Fruit fly (Drosophila melanogaster) whole organism, wandering third instar larva: Measurements from ENCODE around the gene ATPsynD.

ENCODE experiments used
- CrebA ChIP-seq: fragments of 200-800 bp; sonication (Bioruptor generic); optimal IDR thresholded peaks from 2 replicates; lab custom pipeline; 2016; ENCODE audit warnings: missing biosample characterization, mild to moderate bottlenecking, missing genetic modification characterization, borderline replicate concordance
- Dif ChIP-seq: fragments of 200-275, 200-300 bp; sonication (Bioruptor generic); optimal IDR thresholded peaks from 2 replicates; lab custom pipeline; 2018; ENCODE audit warnings: missing biosample characterization, missing genetic modification characterization; ENCODE audit not compliant: partially characterized antibody
- HLH106 ChIP-seq: fragments of 200-800 bp; optimal IDR thresholded peaks from 3 replicates; lab custom pipeline; 2019; ENCODE audit warnings: missing biosample characterization, mild to moderate bottlenecking, missing genetic modification characterization, moderate library complexity
- Hnf4 ChIP-seq: fragments of 200-800 bp; sonication (Bioruptor generic); optimal IDR thresholded peaks from 2 replicates; lab custom pipeline; 2016; ENCODE audit warnings: missing biosample characterization, mild to moderate bottlenecking, missing genetic modification characterization
- Hr78 ChIP-seq: fragments of >200 bp; optimal IDR thresholded peaks from 2 replicates; lab custom pipeline; 2017; ENCODE audit warnings: missing biosample characterization, missing genetic modification characterization
- Jra ChIP-seq: sonication (Bioruptor generic); optimal IDR thresholded peaks from 2 replicates; lab custom pipeline; 2016; ENCODE audit warnings: missing biosample characterization, missing genetic modification characterization
- Mio ChIP-seq: sonication (Bioruptor generic); optimal IDR thresholded peaks from 2 replicates; lab custom pipeline; 2016; ENCODE audit warnings: missing biosample characterization, missing genetic modification characterization
- N ChIP-seq: fragments of >200 bp; optimal IDR thresholded peaks from 2 replicates; lab custom pipeline; 2018; ENCODE audit warnings: missing biosample characterization, missing external identifiers, missing genetic modification characterization
- Rel ChIP-seq, 2 experiments: fragments of 200-800 bp; sonication (Bioruptor generic) in 1 of 2; optimal IDR thresholded peaks; 2 replicates in 1 of 2; 3 replicates in 1 of 2; lab custom pipeline; 2016 to 2019; ENCODE audit warnings: mild to moderate bottlenecking in 2 of 2, missing biosample characterization in 2 of 2, missing genetic modification characterization in 2 of 2, moderate library complexity in 1 of 2
- Sp1 ChIP-seq: fragments of 200-800 bp; sonication (Bioruptor generic); optimal IDR thresholded peaks from 3 replicates; lab custom pipeline; 2019; ENCODE audit warnings: missing biosample characterization, mild to moderate bottlenecking, missing genetic modification characterization, moderate library complexity
- Vsx2 ChIP-seq: fragments of 200-300, 225-300 bp; sonication (Bioruptor generic); optimal IDR thresholded peaks from 2 replicates; lab custom pipeline; 2018; ENCODE audit warnings: missing biosample characterization, missing genetic modification characterization; ENCODE audit not compliant: partially characterized antibody
- br ChIP-seq: fragments of 200-800 bp; sonication (Bioruptor generic); optimal IDR thresholded peaks from 2 replicates; lab custom pipeline; 2016; ENCODE audit warnings: missing biosample characterization, missing genetic modification characterization
- brk ChIP-seq: fragments of 200-800 bp; sonication (Bioruptor generic); optimal IDR thresholded peaks from 2 replicates; lab custom pipeline; 2016; ENCODE audit warnings: missing biosample characterization, mild to moderate bottlenecking, missing genetic modification characterization
- dsf ChIP-seq: sonication (Bioruptor generic); optimal IDR thresholded peaks from 2 replicates; lab custom pipeline; 2016; ENCODE audit warnings: missing biosample characterization, missing genetic modification characterization, borderline replicate concordance
- ey ChIP-seq: fragments of 200-800 bp; sonication (Bioruptor generic); optimal IDR thresholded peaks from 2 replicates; lab custom pipeline; 2016; ENCODE audit warnings: missing biosample characterization, missing genetic modification characterization
- foxo ChIP-seq, 2 experiments: fragments of 200-800 bp; sonication (Bioruptor generic); optimal IDR thresholded peaks; 2 replicates in 1 of 2; 3 replicates in 1 of 2; lab custom pipeline; 2016 to 2017; ENCODE audit warnings: missing biosample characterization in 2 of 2, missing genetic modification characterization in 2 of 2
- h ChIP-seq: fragments of 200-800 bp; sonication (Bioruptor generic); optimal IDR thresholded peaks from 3 replicates; lab custom pipeline; 2016; ENCODE audit warnings: missing biosample characterization, mild to moderate bottlenecking, missing genetic modification characterization
- jim ChIP-seq: fragments of 175-275, 200-325 bp; sonication (Bioruptor generic); optimal IDR thresholded peaks from 2 replicates; lab custom pipeline; 2016; ENCODE audit warnings: missing biosample characterization, mild to moderate bottlenecking, missing genetic modification characterization
- lola ChIP-seq: fragments of >200 bp; optimal IDR thresholded peaks from 2 replicates; lab custom pipeline; 2017; ENCODE audit warnings: missing biosample characterization, missing genetic modification characterization
- pan ChIP-seq: fragments of >200 bp; optimal IDR thresholded peaks from 2 replicates; lab custom pipeline; 2017
- psq ChIP-seq: fragments of 200-800 bp; sonication (Bioruptor generic); optimal IDR thresholded peaks from 3 replicates; lab custom pipeline; 2017; ENCODE audit warnings: missing biosample characterization, mild to moderate bottlenecking, missing genetic modification characterization, moderate library complexity
- rgr ChIP-seq: fragments of 200-800 bp; sonication (Bioruptor generic); optimal IDR thresholded peaks from 3 replicates; lab custom pipeline; 2016; ENCODE audit warnings: missing biosample characterization, mild to moderate bottlenecking, missing genetic modification characterization
- sage ChIP-seq: fragments of 200-800 bp; sonication (Bioruptor generic); optimal IDR thresholded peaks from 2 replicates; lab custom pipeline; 2016; ENCODE audit warnings: missing biosample characterization, mild to moderate bottlenecking, missing genetic modification characterization
- sv ChIP-seq: fragments of 200-800 bp; sonication (Bioruptor generic); optimal IDR thresholded peaks from 3 replicates; lab custom pipeline; 2016; ENCODE audit warnings: missing biosample characterization, missing genetic modification characterization
- tai ChIP-seq: sonication (Bioruptor generic); optimal IDR thresholded peaks from 2 replicates; lab custom pipeline; 2016; ENCODE audit warnings: missing biosample characterization, missing genetic modification characterization
- usp ChIP-seq: fragments of >200 bp; optimal IDR thresholded peaks from 2 replicates; lab custom pipeline; 2017; ENCODE audit warnings: missing biosample characterization, missing genetic modification characterization
- woc ChIP-seq: sonication (Bioruptor generic); optimal IDR thresholded peaks from 2 replicates; lab custom pipeline; 2016; ENCODE audit warnings: missing biosample characterization, mild to moderate bottlenecking, missing genetic modification characterization

ATPsynD gene

dm6 chr3R:19065474-19065873 lies 29.3 kb upstream of the ATPsynD start:
- no peak for TF ChIP-seq Vsx2 (GFP tag; lab: Kevin White, UChicago)
- no peak for TF ChIP-seq Rel (GFP tag; optimal IDR thresholded peaks at IDR 0.05; lab: Kevin White, UChicago)
- TF ChIP-seq Rel (tag; optimal IDR thresholded peaks at IDR 0.05; lab: Kevin White, UChicago), result peak; percentile 87
- no peak for TF ChIP-seq Dif (GFP tag; lab: Kevin White, UChicago)
- TF ChIP-seq CrebA, result peak; percentile 68

DNA sequence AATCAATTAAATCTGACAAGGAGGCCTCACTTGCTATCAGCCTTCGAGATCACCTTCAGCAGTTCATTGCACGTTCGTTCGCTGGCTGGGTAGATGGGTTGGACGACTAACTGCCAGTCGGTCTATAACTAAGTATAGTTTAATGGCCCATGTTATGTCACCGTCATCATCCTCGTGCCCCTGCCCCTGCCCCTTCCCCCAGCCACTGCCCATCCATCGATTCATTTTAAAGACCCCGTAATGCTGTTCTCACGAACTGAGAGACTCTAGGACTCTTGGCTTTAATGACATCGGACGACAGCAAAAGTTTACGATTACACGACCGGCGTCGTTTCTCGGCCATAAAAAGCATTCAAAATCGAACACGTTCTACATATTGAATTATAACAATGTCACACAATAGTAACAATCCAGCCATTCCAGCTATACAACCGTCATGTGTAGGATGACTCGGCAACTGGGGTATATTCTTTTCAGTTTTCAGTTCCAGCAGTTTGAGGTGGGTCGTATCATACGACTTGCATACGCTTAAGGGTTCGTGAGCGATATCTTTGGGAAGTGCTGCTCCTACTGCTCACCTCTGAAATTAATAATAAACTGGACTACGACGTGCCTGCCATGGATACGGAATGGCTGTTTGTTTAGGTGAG lies 27.7 kb upstream of the ATPsynD start:
- TF ChIP-seq brk (GFP tag; lab: Kevin White, UChicago), result no peak
- no peak for TF ChIP-seq sage (GFP tag; lab: Kevin White, UChicago)
- no peak for TF ChIP-seq Dif (GFP tag; lab: Kevin White, UChicago)
- TF ChIP-seq CrebA, result no peak
- TF ChIP-seq foxo (GFP tag; optimal IDR thresholded peaks at IDR 0.05; lab: Kevin White, UChicago), result no peak

- TF ChIP-seq foxo (GFP tag; optimal IDR thresholded peaks at IDR 0.05; lab: Kevin White, UChicago), result no peak
- TF ChIP-seq Jra (GFP tag; lab: Kevin White, UChicago), result no peak
- TF ChIP-seq HLH106, result no peak
- no peak for TF ChIP-seq sage (GFP tag; lab: Kevin White, UChicago)
Observed at dm6 chr3R:19067876-19068406, 26.9 kb upstream of the ATPsynD start.

dm6 chr3R:19069740-19070139 lies 25.1 kb upstream of the ATPsynD start:
- TF ChIP-seq br (no peak), pan (no peak), Hnf4 (GFP tag; lab: Kevin White, UChicago) (no peak), h (GFP tag; lab: Kevin White, UChicago) (no peak), Dif (GFP tag; lab: Kevin White, UChicago) (no peak), ey (GFP tag; lab: Kevin White, UChicago) (no peak), Sp1 (GFP tag; lab: Kevin White, UChicago) (no peak), usp (GFP tag; lab: Kevin White, UChicago) (no peak), Rel (GFP tag; optimal IDR thresholded peaks at IDR 0.05; lab: Kevin White, UChicago) (no peak), Rel (tag; optimal IDR thresholded peaks at IDR 0.05; lab: Kevin White, UChicago) (no peak), brk (GFP tag; lab: Kevin White, UChicago) (no peak), psq (GFP tag; lab: Kevin White, UChicago) (no peak), Mio (GFP tag; lab: Kevin White, UChicago) (no peak), rgr (no peak), N (GFP tag; lab: Kevin White, UChicago) (no peak)

dm6 chr3R:19070222-19070949 lies 24.4 kb upstream of the ATPsynD start:
- no peak for TF ChIP-seq Hnf4 (GFP tag; lab: Kevin White, UChicago)
- TF ChIP-seq woc (GFP tag; lab: Kevin White, UChicago), result no peak
- TF ChIP-seq Mio (GFP tag; lab: Kevin White, UChicago), result no peak
- TF ChIP-seq Sp1 (GFP tag; lab: Kevin White, UChicago), result no peak
- no peak for TF ChIP-seq tai (GFP tag; lab: Kevin White, UChicago)
- TF ChIP-seq dsf (GFP tag; lab: Kevin White, UChicago), result no peak
- no peak for TF ChIP-seq N (GFP tag; lab: Kevin White, UChicago)
- TF ChIP-seq Hr78 (GFP tag; lab: Kevin White, UChicago), result no peak
- TF ChIP-seq h (GFP tag; lab: Kevin White, UChicago), result no peak
- TF ChIP-seq Jra (GFP tag; lab: Kevin White, UChicago), result no peak
- TF ChIP-seq rgr, result no peak
- no peak for TF ChIP-seq sv
- no peak for TF ChIP-seq Rel (GFP tag; optimal IDR thresholded peaks at IDR 0.05; lab: Kevin White, UChicago)
- no peak for TF ChIP-seq Rel (tag; optimal IDR thresholded peaks at IDR 0.05; lab: Kevin White, UChicago)
- no peak for TF ChIP-seq lola (GFP tag; lab: Kevin White, UChicago)
- no peak for TF ChIP-seq jim (GFP tag; lab: Kevin White, UChicago)
